Fruit fly (Drosophila melanogaster): ENCODE measurements around the gene Sf3b3.

- TF ChIP-seq CG32121 (GFP tag; IDR thresholded peaks at IDR 0.05): no peak
- no peak for TF ChIP-seq CG4496 (GFP tag; IDR thresholded peaks at IDR 0.05)
- no peak for TF ChIP-seq CG8301 (tag; optimal IDR thresholded peaks at IDR 0.05)
- no peak for TF ChIP-seq CG8159 (tag; optimal IDR thresholded peaks at IDR 0.05)
- no peak for TF ChIP-seq rn (GFP tag; IDR thresholded peaks at IDR 0.05)
- no peak for TF ChIP-seq gl (tag; optimal IDR thresholded peaks at IDR 0.05)
- no peak for TF ChIP-seq D1 (tag; optimal IDR thresholded peaks at IDR 0.05)
- TF ChIP-seq CG34367 (tag; optimal IDR thresholded peaks at IDR 0.05): no peak
- TF ChIP-seq Pif1A (GFP tag; optimal IDR thresholded peaks at IDR 0.05): no peak
- no peak for TF ChIP-seq EcR (GFP tag; optimal IDR thresholded peaks at IDR 0.05)
- TF ChIP-seq CG14655 (GFP tag; optimal IDR thresholded peaks at IDR 0.05): no peak
- no peak for TF ChIP-seq CG13204 (GFP tag; optimal IDR thresholded peaks at IDR 0.05)
These were observed 10.4 kb upstream of the Sf3b3 start, which contains the start of gene Cep290 for dm6 chr3L:843626-844025.

Data from whole organism, pupa.